Fruit fly (Drosophila melanogaster) whole organism, embryonic: ENCODE data around the gene CG2145.

ENCODE experiments used
- Aef1 ChIP-seq: fragments of 200-800 bp; sonication (Bioruptor generic); IDR thresholded peaks from 3 replicates; pipeline ENCODE4 v1.3.6; 2022; ENCODE audit warnings: missing biosample characterization, missing genetic modification characterization
- Atf3 ChIP-seq: fragments of 200-800 bp; sonication (Bioruptor generic); optimal IDR thresholded peaks from 3 replicates; lab custom pipeline; 2016; ENCODE audit warnings: missing biosample characterization, missing genetic modification characterization
- Blimp-1 ChIP-seq: fragments of 200-800 bp; sonication (Bioruptor generic); optimal IDR thresholded peaks from 3 replicates; lab custom pipeline; 2018; ENCODE audit warnings: missing biosample characterization, missing genetic modification characterization, mild to moderate bottlenecking, moderate library complexity, missing genetic modification reagents
- BtbVII ChIP-seq: fragments of 200-800 bp; sonication (Bioruptor generic); optimal IDR thresholded peaks from 3 replicates; lab custom pipeline; 2017; ENCODE audit warnings: missing biosample characterization, mild to moderate bottlenecking, missing genetic modification characterization
- CG10267 ChIP-seq: fragments of 200-800 bp; sonication (Bioruptor generic); optimal IDR thresholded peaks from 2 replicates; lab custom pipeline; 2018; ENCODE audit warnings: missing biosample characterization, mild to moderate bottlenecking, missing genetic modification characterization, moderate library complexity
- CG10565 ChIP-seq: fragments of 200-800 bp; sonication (Bioruptor generic); optimal IDR thresholded peaks from 3 replicates; lab custom pipeline; 2016; ENCODE audit warnings: missing biosample characterization, mild to moderate bottlenecking, missing genetic modification characterization
- CG11504 ChIP-seq: fragments of 200-800 bp; sonication (Bioruptor generic); optimal IDR thresholded peaks from 3 replicates; lab custom pipeline; 2019; ENCODE audit warnings: missing biosample characterization, mild to moderate bottlenecking, missing genetic modification characterization, moderate library complexity
- CG13775 ChIP-seq: fragments of 200-800 bp; sonication (Bioruptor generic); optimal IDR thresholded peaks from 3 replicates; lab custom pipeline; 2017; ENCODE audit warnings: missing biosample characterization, mild to moderate bottlenecking, missing genetic modification characterization
- CG14014 ChIP-seq: fragments of 200-800 bp; sonication (Bioruptor generic); IDR thresholded peaks from 2 replicates; pipeline ENCODE4 v1.3.6; 2022; ENCODE audit warnings: missing biosample characterization, missing genetic modification characterization
- CG14710 ChIP-seq: fragments of 200-800 bp; sonication (Bioruptor generic); optimal IDR thresholded peaks from 3 replicates; lab custom pipeline; 2019; ENCODE audit warnings: missing biosample characterization, mild to moderate bottlenecking, missing genetic modification characterization, moderate library complexity
- CG14965 ChIP-seq: fragments of 200-800 bp; sonication (Bioruptor generic); optimal IDR thresholded peaks from 2 replicates; lab custom pipeline; 2016; ENCODE audit warnings: missing biosample characterization, missing genetic modification characterization, borderline replicate concordance
- CG15601 ChIP-seq: fragments of 200-800 bp; sonication (Bioruptor generic); optimal IDR thresholded peaks from 3 replicates; lab custom pipeline; 2019; ENCODE audit warnings: missing biosample characterization, mild to moderate bottlenecking, missing genetic modification characterization, moderate library complexity
- CG17359 ChIP-seq: fragments of 200-800 bp; sonication (Bioruptor generic); optimal IDR thresholded peaks from 3 replicates; lab custom pipeline; 2018; ENCODE audit warnings: missing biosample characterization, mild to moderate bottlenecking, missing genetic modification characterization, moderate library complexity
- CG17361 ChIP-seq: fragments of 200-800 bp; sonication (Bioruptor generic); IDR thresholded peaks from 3 replicates; pipeline ENCODE4 v1.3.6; 2022; ENCODE audit warnings: missing biosample characterization, missing genetic modification characterization
- CG17385 ChIP-seq: fragments of 200-800 bp; sonication (Bioruptor generic); optimal IDR thresholded peaks from 3 replicates; lab custom pipeline; 2018; ENCODE audit warnings: missing biosample characterization, mild to moderate bottlenecking, missing genetic modification characterization
- CG17568 ChIP-seq: fragments of 200-800 bp; sonication (Bioruptor generic); optimal IDR thresholded peaks from 2 replicates; lab custom pipeline; 2018; ENCODE audit warnings: missing biosample characterization, mild to moderate bottlenecking, missing genetic modification characterization, moderate library complexity
- CG18619 ChIP-seq: fragments of 200-800 bp; sonication (Bioruptor generic); optimal IDR thresholded peaks from 3 replicates; lab custom pipeline; 2017; ENCODE audit warnings: missing biosample characterization, mild to moderate bottlenecking, missing genetic modification characterization
- CG2129 ChIP-seq: fragments of 200-800 bp; sonication (Bioruptor generic); IDR thresholded peaks from 2 replicates; pipeline ENCODE4 v1.3.6; 2022; ENCODE audit warnings: missing biosample characterization, missing genetic modification characterization; ENCODE audit not compliant: partially characterized antibody
- CG2889 ChIP-seq: fragments of 200-800 bp; sonication (Bioruptor generic); IDR thresholded peaks from 3 replicates; pipeline ENCODE4 v1.3.6; 2022; ENCODE audit warnings: missing biosample characterization, missing genetic modification characterization
- CG30431 ChIP-seq: fragments of 200-800 bp; sonication (Bioruptor generic); optimal IDR thresholded peaks from 2 replicates; lab custom pipeline; 2017; ENCODE audit warnings: missing biosample characterization, missing genetic modification characterization
- CG6683 ChIP-seq: fragments of 200-800 bp; sonication (Bioruptor generic); optimal IDR thresholded peaks from 2 replicates; lab custom pipeline; 2017; ENCODE audit warnings: missing biosample characterization, mild to moderate bottlenecking, missing genetic modification characterization, missing genetic modification reagents
- CG7987 ChIP-seq: fragments of 200-800 bp; sonication (Bioruptor generic); optimal IDR thresholded peaks from 2 replicates; lab custom pipeline; 2018; ENCODE audit warnings: missing biosample characterization, mild to moderate bottlenecking, missing genetic modification characterization, moderate library complexity
- CG8924 ChIP-seq: fragments of 200-800 bp; optimal IDR thresholded peaks from 3 replicates; lab custom pipeline; 2019; ENCODE audit warnings: missing biosample characterization, mild to moderate bottlenecking, missing genetic modification characterization, moderate library complexity
- Dfd ChIP-seq, 2 experiments: fragments of >200 bp; optimal IDR thresholded peaks; 2 replicates each; lab custom pipeline; 2017; ENCODE audit warnings: missing biosample characterization in 2 of 2, missing genetic modification characterization in 2 of 2
- Doc2 ChIP-seq: fragments of 200-800 bp; sonication (Bioruptor generic); IDR thresholded peaks from 2 replicates; pipeline ENCODE4 v1.3.6; 2022; ENCODE audit warnings: missing biosample characterization, missing genetic modification characterization
- GATAe ChIP-seq: fragments of 200-800 bp; sonication (Bioruptor generic); conservative IDR thresholded peaks from 2 replicates; pipeline ENCODE4 v1.3.6; 2022; ENCODE audit warnings: missing biosample characterization, missing genetic modification characterization
- HLH3B ChIP-seq: fragments of 200-800 bp; sonication (Bioruptor generic); IDR thresholded peaks from 2 replicates; pipeline ENCODE4 v1.3.6; 2022; ENCODE audit warnings: missing biosample characterization, missing genetic modification characterization
- Six4 ChIP-seq: fragments of 200-800 bp; sonication (Bioruptor generic); optimal IDR thresholded peaks from 2 replicates; lab custom pipeline; 2016; ENCODE audit warnings: missing biosample characterization, missing genetic modification characterization
- Trl ChIP-seq, 3 experiments: fragments of >200 bp in 2 of 3; fragments of 200-800 bp in 1 of 3; sonication (Bioruptor generic) in 1 of 3; optimal IDR thresholded peaks; 2 replicates in 1 of 3; 3 replicates in 2 of 3; lab custom pipeline; 2016 to 2017; ENCODE audit warnings: missing biosample characterization in 1 of 3, missing genetic modification characterization in 1 of 3
- croc ChIP-seq: fragments of 200-800 bp; sonication (Bioruptor generic); conservative IDR thresholded peaks from 3 replicates; pipeline ENCODE4 v1.3.6; 2022; ENCODE audit warnings: missing biosample characterization, missing genetic modification characterization
- da ChIP-seq: fragments of 200-800 bp; sonication (Bioruptor generic); optimal IDR thresholded peaks from 2 replicates; lab custom pipeline; 2016; ENCODE audit warnings: missing biosample characterization, missing genetic modification characterization
- dimm ChIP-seq: fragments of 200-800 bp; sonication (Bioruptor generic); IDR thresholded peaks from 2 replicates; pipeline ENCODE4 v1.3.6; 2022; ENCODE audit warnings: missing biosample characterization, missing genetic modification characterization
- disco-r ChIP-seq: fragments of 200-800 bp; sonication (Bioruptor generic); optimal IDR thresholded peaks from 2 replicates; lab custom pipeline; 2016; ENCODE audit warnings: missing biosample characterization, missing genetic modification characterization
- en ChIP-seq: fragments of 200-800 bp; sonication (Bioruptor generic); optimal IDR thresholded peaks from 2 replicates; lab custom pipeline; 2016; ENCODE audit warnings: missing biosample characterization, missing genetic modification characterization
- exex ChIP-seq: fragments of 200-800 bp; sonication (Bioruptor generic); optimal IDR thresholded peaks from 4 replicates; lab custom pipeline; 2018; ENCODE audit warnings: missing biosample characterization, mild to moderate bottlenecking, missing genetic modification characterization, moderate library complexity
- fd64A ChIP-seq: fragments of 200-800 bp; sonication (Bioruptor generic); optimal IDR thresholded peaks from 3 replicates; lab custom pipeline; 2018; ENCODE audit warnings: missing biosample characterization, mild to moderate bottlenecking, missing genetic modification characterization
- grau ChIP-seq: fragments of 200-800 bp; optimal IDR thresholded peaks from 3 replicates; lab custom pipeline; 2019; ENCODE audit warnings: missing biosample characterization, mild to moderate bottlenecking, missing genetic modification characterization, moderate library complexity
- grn ChIP-seq: fragments of 200-800 bp; sonication (Bioruptor generic); optimal IDR thresholded peaks from 3 replicates; lab custom pipeline; 2017; ENCODE audit warnings: missing biosample characterization, missing genetic modification characterization
- hb ChIP-seq: fragments of 200-800 bp; sonication (Bioruptor generic); IDR thresholded peaks from 3 replicates; pipeline ENCODE4 v1.3.6; 2022; ENCODE audit warnings: missing biosample characterization, missing genetic modification characterization; ENCODE audit not compliant: partially characterized antibody
- kni ChIP-seq: fragments of 200-800 bp; sonication (Bioruptor generic); optimal IDR thresholded peaks from 3 replicates; lab custom pipeline; 2017; ENCODE audit warnings: mild to moderate bottlenecking, missing biosample characterization, missing genetic modification reagents, missing genetic modification characterization
- nau ChIP-seq: fragments of 200-800 bp; sonication (Bioruptor generic); optimal IDR thresholded peaks from 3 replicates; lab custom pipeline; 2017; ENCODE audit warnings: missing biosample characterization, mild to moderate bottlenecking, missing genetic modification characterization, missing genetic modification reagents
- nom ChIP-seq: fragments of 200-800 bp; sonication (Bioruptor generic); optimal IDR thresholded peaks from 2 replicates; lab custom pipeline; 2017; ENCODE audit warnings: missing biosample characterization, missing genetic modification characterization, mild to moderate bottlenecking, moderate library complexity, missing genetic modification reagents
- odd ChIP-seq: fragments of 200-800 bp; sonication (Bioruptor generic); optimal IDR thresholded peaks from 2 replicates; lab custom pipeline; 2017; ENCODE audit warnings: missing biosample characterization, mild to moderate bottlenecking, missing genetic modification characterization
- org-1 ChIP-seq: fragments of 200-800 bp; sonication (Bioruptor generic); optimal IDR thresholded peaks from 2 replicates; lab custom pipeline; 2017; ENCODE audit warnings: missing biosample characterization, missing genetic modification characterization
- p53 ChIP-seq: fragments of 200-800 bp; sonication (Bioruptor generic); optimal IDR thresholded peaks from 2 replicates; lab custom pipeline; 2016; ENCODE audit warnings: missing biosample characterization, missing genetic modification characterization
- pnt ChIP-seq: fragments of 200-800 bp; sonication (Bioruptor generic); optimal IDR thresholded peaks from 3 replicates; lab custom pipeline; 2016; ENCODE audit warnings: missing biosample characterization, missing genetic modification characterization
- sug ChIP-seq: fragments of 200-800 bp; optimal IDR thresholded peaks from 2 replicates; lab custom pipeline; 2019; ENCODE audit warnings: missing biosample characterization, mild to moderate bottlenecking, missing genetic modification characterization, moderate library complexity
- tll ChIP-seq, 2 experiments: fragments of 200-800 bp in 1 of 2; fragments of >200 bp in 1 of 2; sonication (Bioruptor generic) in 1 of 2; optimal IDR thresholded peaks; 2 replicates each; lab custom pipeline; 2017 to 2019; ENCODE audit warnings: missing biosample characterization in 2 of 2, missing genetic modification characterization in 2 of 2, mild to moderate bottlenecking in 1 of 2, moderate library complexity in 1 of 2
- wek ChIP-seq: fragments of 200-800 bp; sonication (Bioruptor generic); optimal IDR thresholded peaks from 3 replicates; lab custom pipeline; 2018; ENCODE audit warnings: missing biosample characterization, mild to moderate bottlenecking, missing genetic modification characterization, moderate library complexity

Gene CG2145

DNA sequence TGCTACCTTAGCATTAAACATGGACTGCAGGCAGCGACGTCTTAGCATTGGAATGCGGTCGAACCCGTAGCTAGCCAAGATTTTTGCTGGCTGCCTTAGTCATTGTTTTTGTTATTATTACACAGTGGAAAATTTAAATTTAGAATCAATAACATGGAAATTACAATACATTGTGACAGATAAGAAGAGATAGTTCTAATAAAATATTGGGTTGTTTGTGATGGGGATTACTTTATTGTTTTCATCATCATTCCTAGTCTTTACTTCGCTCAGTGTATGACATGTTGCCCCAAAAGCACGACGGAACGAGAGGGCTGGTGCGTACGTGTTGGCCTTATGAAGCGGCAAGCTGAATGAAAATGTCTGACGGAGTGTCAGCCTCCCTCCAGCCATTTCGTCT lies 9.4 kb downstream of the CG2145 start (continued):
- peak; percentile 74 for TF ChIP-seq sug (tag; lab: Kevin White, UChicago)
- TF ChIP-seq CG17361 (GFP tag; lab: Robert Waterston, UW), result peak; percentile 78
- peak; percentile 60 for TF ChIP-seq CG18619
- TF ChIP-seq Dfd (GFP tag; optimal IDR thresholded peaks at IDR 0.05; lab: Kevin White, UChicago), result no peak
- peak; percentile 79 for TF ChIP-seq Six4 (GFP tag; lab: Kevin White, UChicago)
- TF ChIP-seq wek, result peak; percentile 62
- TF ChIP-seq pnt, result peak; percentile 83
- TF ChIP-seq en (GFP tag; lab: Kevin White, UChicago), result peak; percentile 83
- TF ChIP-seq croc (GFP tag; lab: Robert Waterston, UW), result peak; percentile 60; the same call in 2 of the 3 replicates
- no peak for TF ChIP-seq nau (GFP tag; lab: Kevin White, UChicago)
- peak; percentile 88 for TF ChIP-seq nom (GFP tag; lab: Kevin White, UChicago)
- no peak for TF ChIP-seq GATAe (GFP tag; lab: Robert Waterston, UW)
- TF ChIP-seq CG13775 (GFP tag; lab: Kevin White, UChicago), result peak; percentile 54
- TF ChIP-seq CG14014 (GFP tag; lab: Robert Waterston, UW), result peak; percentile 85
- TF ChIP-seq Trl (optimal IDR thresholded peaks at IDR 0.05; lab: Kevin White, UChicago), result no peak
- TF ChIP-seq Trl (GFP tag; optimal IDR thresholded peaks at IDR 0.05; lab: Kevin White, UChicago), result peak; percentile 83
- TF ChIP-seq tll (GFP tag; optimal IDR thresholded peaks at IDR 0.05; lab: Kevin White, UChicago), result no peak
- peak; percentile 88 for TF ChIP-seq HLH3B (GFP tag; lab: Robert Waterston, UW)
- peak; percentile 50 for TF ChIP-seq CG7987 (GFP tag; lab: Kevin White, UChicago)
- peak; percentile 19 for TF ChIP-seq grn (GFP tag; lab: Kevin White, UChicago)
- TF ChIP-seq CG8924 (tag; lab: Kevin White, UChicago), result peak; percentile 88
- TF ChIP-seq CG2129 (GFP tag; lab: Robert Waterston, UW), result no peak
- peak; percentile 39 for TF ChIP-seq p53 (GFP tag; lab: Kevin White, UChicago)
- TF ChIP-seq exex (tag; lab: Kevin White, UChicago), result peak; percentile 48
- peak; percentile 72 for TF ChIP-seq dimm (GFP tag; lab: Robert Waterston, UW)
- no peak for TF ChIP-seq Doc2 (GFP tag; lab: Robert Waterston, UW)
- TF ChIP-seq Blimp-1, result peak; percentile 77
- TF ChIP-seq CG2889 (GFP tag; lab: Robert Waterston, UW), result peak; percentile 52; the same call in 1 of the 3 replicates
- TF ChIP-seq BtbVII (GFP tag; lab: Kevin White, UChicago), result peak; percentile 74
- TF ChIP-seq CG17359 (tag; lab: Kevin White, UChicago), result peak; percentile 92
- TF ChIP-seq org-1, result peak; percentile 70
- no peak for TF ChIP-seq CG6683 (GFP tag; lab: Kevin White, UChicago)
- TF ChIP-seq disco-r (GFP tag; lab: Kevin White, UChicago), result peak; percentile 51
- TF ChIP-seq CG11504 (tag; lab: Kevin White, UChicago), result peak; percentile 90
- peak; percentile 62 for TF ChIP-seq CG14710 (tag; lab: Kevin White, UChicago)
- TF ChIP-seq Atf3, result peak; percentile 69
- TF ChIP-seq da (GFP tag; lab: Kevin White, UChicago), result no peak
- peak; percentile 86 for TF ChIP-seq Aef1
- TF ChIP-seq CG14965 (GFP tag; lab: Kevin White, UChicago), result peak; percentile 42
- TF ChIP-seq CG17385, result peak; percentile 83
- peak; percentile 73 for TF ChIP-seq kni (GFP tag; lab: Kevin White, UChicago)
- peak; percentile 74 for TF ChIP-seq CG10267 (tag; lab: Kevin White, UChicago)
- TF ChIP-seq odd (GFP tag; lab: Kevin White, UChicago), result peak; percentile 80
- peak; percentile 9 for TF ChIP-seq CG10565 (GFP tag; lab: Kevin White, UChicago)
- TF ChIP-seq CG17568, result no peak
- TF ChIP-seq CG30431 (GFP tag; lab: Kevin White, UChicago), result no peak
- TF ChIP-seq hb (GFP tag; lab: Robert Waterston, UW), result no peak
- peak; percentile 62 for TF ChIP-seq CG15601 (tag; lab: Kevin White, UChicago)
- peak; percentile 48 for TF ChIP-seq fd64A (GFP tag; lab: Kevin White, UChicago)
- TF ChIP-seq grau (tag; lab: Kevin White, UChicago), result peak; percentile 86
